Worm (Caenorhabditis elegans): ENCODE results near the gene clec-118.

DNA sequence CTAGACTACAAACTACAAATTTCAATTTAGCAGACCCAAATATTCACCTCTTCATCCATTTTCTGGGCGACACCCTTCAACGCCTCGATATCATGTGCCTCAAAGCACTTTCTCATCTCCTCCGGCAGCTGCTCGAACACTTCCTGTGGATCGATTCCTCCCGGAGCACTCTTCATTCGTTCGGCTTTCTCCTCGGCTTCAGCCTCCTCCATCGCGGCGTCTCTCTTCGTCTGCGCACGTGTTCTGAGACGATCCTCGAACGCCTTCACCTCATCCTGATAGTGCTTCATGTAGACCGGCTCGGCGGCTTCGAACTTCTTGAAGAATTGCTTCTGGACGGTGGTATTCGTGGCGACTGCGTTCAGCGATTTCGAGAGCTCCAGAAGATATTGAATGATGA lies 33.5 kb downstream of the clec-118 start:
- TF ChIP-seq pag-3 (tag; optimal IDR thresholded peaks at IDR 0.05; ENCODE audit: borderline replicate concordance) (no peak), lin-11 (tag; optimal IDR thresholded peaks at IDR 0.05) (no peak)
